Fruit fly (Drosophila melanogaster) S2 (cell line): ENCODE data around the gene AlkB.

ENCODE experiments used
- CG8478 ChIP-seq: fragments of >200 bp; optimal IDR thresholded peaks from 2 replicates; lab custom pipeline; 2018
- CTCF ChIP-seq, 2 experiments: fragments of >200 bp; optimal IDR thresholded peaks; 2 replicates each; lab custom pipeline; 2018

DNA sequence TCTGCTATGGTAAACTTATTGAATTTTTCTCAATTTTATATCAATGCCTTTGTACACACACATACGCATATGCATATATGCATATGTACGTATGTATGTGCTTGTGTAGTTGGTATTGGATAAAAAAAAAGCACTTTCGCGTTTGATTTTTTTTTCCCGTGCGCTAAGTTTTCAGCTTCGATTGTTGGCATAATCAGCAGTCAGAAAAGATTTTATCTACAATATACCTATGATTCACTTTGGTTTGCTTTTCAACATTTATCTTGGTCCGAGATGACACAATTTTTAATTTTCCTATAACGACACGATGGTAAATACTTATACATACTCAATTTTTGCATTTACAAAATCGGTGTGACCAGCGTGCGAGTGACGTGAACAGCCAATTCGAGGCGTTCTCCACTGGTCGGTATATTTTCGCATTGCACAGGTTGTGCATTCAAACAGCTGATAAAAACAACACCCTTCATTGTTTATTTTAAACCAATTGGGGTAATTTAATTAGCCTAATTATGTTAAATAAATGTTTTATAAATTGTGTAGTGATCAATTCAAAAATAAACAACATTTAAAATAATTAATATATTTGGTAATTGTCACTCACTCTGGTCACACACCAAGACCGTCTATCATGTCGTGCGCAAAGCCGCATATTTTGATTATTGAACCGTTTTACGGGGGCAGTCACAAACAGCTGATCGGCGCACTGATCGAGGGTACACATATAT is 6.3 kb downstream of the AlkB start, which contains the start of the genes UBL3 and CG15914:
- TF ChIP-seq CTCF (optimal IDR thresholded peaks at IDR 0.05; lab: Kevin White, UChicago) (no peak), CG8478 (lab: Kevin White, UChicago) (no peak)
